Worm (Caenorhabditis elegans) whole organism, mixed stage, embryonic: ENCODE results near the gene pdl-1.

Experiments used
- M03D4.4 ChIP-seq: sonication (generic microtip); optimal IDR thresholded peaks from 2 replicates; lab custom pipeline; 2017; ENCODE audit warnings: mild to moderate bottlenecking, missing genetic modification characterization, missing compliant biosample characterization
- bed-3 ChIP-seq: fragments of 200-800 bp; sonication (Bioruptor generic); optimal IDR thresholded peaks from 3 replicates; lab custom pipeline; 2018; ENCODE audit warnings: mild to moderate bottlenecking, missing genetic modification characterization, moderate library complexity, missing compliant biosample characterization
- blmp-1 ChIP-seq: fragments of 150-350 bp; optimal IDR thresholded peaks from 2 replicates; lab custom pipeline; 2014; ENCODE audit warnings: missing biosample characterization, missing genetic modification characterization
- ceh-39 ChIP-seq: fragments of 150-350 bp; optimal IDR thresholded peaks from 2 replicates; lab custom pipeline; 2014; ENCODE audit warnings: missing biosample characterization, missing genetic modification characterization
- ceh-43 ChIP-seq: fragments of 200-800 bp; sonication (Bioruptor generic); optimal IDR thresholded peaks from 2 replicates; lab custom pipeline; 2018; ENCODE audit warnings: mild to moderate bottlenecking, missing genetic modification characterization, moderate library complexity, missing compliant biosample characterization
- ceh-83 ChIP-seq: fragments of 200-800 bp; sonication (Bioruptor generic); optimal IDR thresholded peaks from 2 replicates; lab custom pipeline; 2018; ENCODE audit warnings: mild to moderate bottlenecking, missing genetic modification characterization, missing compliant biosample characterization
- ces-1 ChIP-seq: fragments of 150-350 bp; optimal IDR thresholded peaks from 2 replicates; lab custom pipeline; 2014; ENCODE audit warnings: missing biosample characterization, missing genetic modification reagents, missing genetic modification characterization
- cnd-1 ChIP-seq: fragments of 200-800 bp; sonication (Bioruptor generic); optimal IDR thresholded peaks from 2 replicates; lab custom pipeline; 2018; ENCODE audit warnings: mild to moderate bottlenecking, missing genetic modification characterization, missing compliant biosample characterization
- drap-1 ChIP-seq: fragments of 200-800 bp; sonication (Bioruptor generic); optimal IDR thresholded peaks from 3 replicates; lab custom pipeline; 2018; ENCODE audit warnings: mild to moderate bottlenecking, missing genetic modification characterization, missing compliant biosample characterization
- elt-1 ChIP-seq: sonication (generic microtip); optimal IDR thresholded peaks from 2 replicates; lab custom pipeline; 2017; ENCODE audit warnings: missing genetic modification characterization, mild to moderate bottlenecking, missing compliant biosample characterization, antibody characterized with exemption, moderate library complexity, borderline replicate concordance; ENCODE audit not compliant: insufficient read depth
- elt-3 ChIP-seq: fragments of 150-350 bp; optimal IDR thresholded peaks from 2 replicates; lab custom pipeline; 2014; ENCODE audit warnings: missing biosample characterization, missing genetic modification characterization
- flh-1 ChIP-seq: fragments of 200-800 bp; sonication (Bioruptor generic); optimal IDR thresholded peaks from 2 replicates; lab custom pipeline; 2018; ENCODE audit warnings: mild to moderate bottlenecking, missing genetic modification characterization, moderate library complexity, missing compliant biosample characterization
- ham-2 ChIP-seq: fragments of 200-800 bp; sonication (Bioruptor generic); optimal IDR thresholded peaks from 2 replicates; lab custom pipeline; 2018; ENCODE audit warnings: mild to moderate bottlenecking, missing genetic modification characterization, missing compliant biosample characterization
- hlh-1 ChIP-seq: fragments of 150-350 bp; optimal IDR thresholded peaks from 2 replicates; lab custom pipeline; 2014; ENCODE audit warnings: missing biosample characterization, missing genetic modification reagents, missing genetic modification characterization
- lin-13 ChIP-seq: fragments of 150-350 bp; optimal IDR thresholded peaks from 2 replicates; lab custom pipeline; 2014; ENCODE audit warnings: missing biosample characterization, missing genetic modification characterization
- lin-32 ChIP-seq: fragments of 200-800 bp; sonication (Bioruptor generic); optimal IDR thresholded peaks from 2 replicates; lab custom pipeline; 2018; ENCODE audit warnings: mild to moderate bottlenecking, missing genetic modification characterization, missing compliant biosample characterization
- lsy-2 ChIP-seq: fragments of 150-350 bp; optimal IDR thresholded peaks from 2 replicates; lab custom pipeline; 2014; ENCODE audit warnings: missing biosample characterization, missing genetic modification characterization
- mab-5 ChIP-seq: fragments of 150-350 bp; optimal IDR thresholded peaks from 2 replicates; lab custom pipeline; 2014; ENCODE audit warnings: missing biosample characterization, missing genetic modification characterization
- mep-1 ChIP-seq: fragments of 150-350 bp; optimal IDR thresholded peaks from 2 replicates; lab custom pipeline; 2017; ENCODE audit warnings: missing biosample characterization, missing genetic modification reagents, missing genetic modification characterization, inconsistent platforms
- mls-2 ChIP-seq: sonication (generic microtip); optimal IDR thresholded peaks from 2 replicates; lab custom pipeline; 2016; ENCODE audit warnings: mild to moderate bottlenecking, missing genetic modification characterization, moderate library complexity, missing compliant biosample characterization
- nhr-12 ChIP-seq: fragments of 150-350 bp; optimal IDR thresholded peaks from 2 replicates; lab custom pipeline; 2014; ENCODE audit warnings: missing biosample characterization, missing genetic modification characterization
- nhr-2 ChIP-seq: fragments of 150-350 bp; optimal IDR thresholded peaks from 2 replicates; lab custom pipeline; 2014; ENCODE audit warnings: missing biosample characterization, missing genetic modification characterization
- nhr-237 ChIP-seq: fragments of 150-350 bp; optimal IDR thresholded peaks from 2 replicates; lab custom pipeline; 2014; ENCODE audit warnings: missing biosample characterization, missing genetic modification characterization
- nhr-28 ChIP-seq: fragments of 150-350 bp; optimal IDR thresholded peaks from 2 replicates; lab custom pipeline; 2014; ENCODE audit warnings: missing biosample characterization, missing genetic modification characterization
- nhr-76 ChIP-seq: sonication (generic microtip); optimal IDR thresholded peaks from 2 replicates; lab custom pipeline; 2017; ENCODE audit warnings: missing biosample characterization, missing genetic modification characterization
- pha-4 ChIP-seq: fragments of 150-350 bp; optimal IDR thresholded peaks from 2 replicates; lab custom pipeline; 2018; ENCODE audit warnings: missing biosample characterization, missing genetic modification reagents, missing genetic modification characterization
- sem-2 ChIP-seq: fragments of 200-800 bp; sonication (Bioruptor generic); optimal IDR thresholded peaks from 2 replicates; lab custom pipeline; 2018; ENCODE audit warnings: mild to moderate bottlenecking, missing genetic modification characterization, missing compliant biosample characterization
- snpc-4 ChIP-seq: fragments of 150-350 bp; optimal IDR thresholded peaks from 2 replicates; lab custom pipeline; 2014; ENCODE audit warnings: missing biosample characterization, missing genetic modification characterization
- sptf-1 ChIP-seq: sonication (generic microtip); optimal IDR thresholded peaks from 2 replicates; lab custom pipeline; 2017; ENCODE audit warnings: mild to moderate bottlenecking, missing genetic modification characterization, moderate library complexity, missing compliant biosample characterization
- tbx-8 ChIP-seq: fragments of 200-800 bp; sonication (Bioruptor generic); optimal IDR thresholded peaks from 2 replicates; lab custom pipeline; 2018; ENCODE audit warnings: mild to moderate bottlenecking, missing genetic modification characterization, moderate library complexity, missing compliant biosample characterization
- unc-120 ChIP-seq: sonication (generic microtip); optimal IDR thresholded peaks from 2 replicates; lab custom pipeline; 2017; ENCODE audit warnings: missing genetic modification characterization, missing compliant biosample characterization; ENCODE audit not compliant: poor library complexity, severe bottlenecking
- unc-39 ChIP-seq: fragments of 150-350 bp; optimal IDR thresholded peaks from 2 replicates; lab custom pipeline; 2014; ENCODE audit warnings: missing biosample characterization, missing genetic modification characterization
- unc-62 ChIP-seq: fragments of 150-350 bp; optimal IDR thresholded peaks from 2 replicates; lab custom pipeline; 2014; ENCODE audit warnings: missing biosample characterization, missing genetic modification reagents, missing genetic modification characterization
- zip-8 ChIP-seq: fragments of 150-350 bp; optimal IDR thresholded peaks from 2 replicates; lab custom pipeline; 2014; ENCODE audit warnings: missing biosample characterization, missing genetic modification characterization
- ztf-11 ChIP-seq: fragments of 150-350 bp; optimal IDR thresholded peaks from 2 replicates; lab custom pipeline; 2014; ENCODE audit warnings: missing biosample characterization, missing genetic modification characterization

pdl-1 gene

DNA sequence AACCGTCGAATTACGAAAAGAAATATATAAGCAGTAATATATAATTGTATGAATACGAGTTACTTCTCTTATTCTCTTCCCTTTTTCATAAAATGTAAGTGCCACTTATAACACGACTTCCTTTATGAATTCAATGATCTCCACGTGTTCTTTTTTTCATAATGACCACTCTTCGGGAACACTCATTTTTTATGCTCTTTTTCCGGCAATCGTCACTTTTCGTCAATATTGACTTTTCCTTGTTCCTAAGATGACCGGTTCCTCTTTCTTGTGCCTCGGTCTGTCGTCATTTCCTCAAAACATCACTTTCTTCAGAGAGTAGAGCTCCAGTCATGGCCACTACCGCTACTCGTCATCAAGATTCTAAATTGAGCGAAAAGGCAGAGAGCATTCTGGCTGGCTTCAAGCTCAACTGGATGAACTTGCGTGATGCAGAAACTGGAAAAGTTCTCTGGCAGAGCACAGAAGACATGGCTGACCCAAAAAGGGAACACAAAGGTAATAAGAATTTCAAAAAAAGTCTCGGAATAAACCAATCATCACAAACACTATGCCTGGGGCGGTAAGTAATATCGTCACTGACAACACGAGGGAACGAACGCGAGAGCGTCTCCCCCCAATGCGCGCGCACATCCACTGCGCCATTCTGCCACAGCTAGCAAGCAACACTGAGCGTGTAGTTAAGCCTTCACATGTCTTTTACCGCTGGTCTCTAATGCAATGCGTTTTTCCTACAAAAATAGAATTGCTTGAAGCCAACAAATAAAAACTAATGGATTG lies at the start of gene pdl-1:
pdl-1 (plus strand) TSS at position 309 of the 780 bp plus-strand sequence.
- TF ChIP-seq zip-8 (tag; lab: Kevin White, UChicago) (no peak), ceh-83 (GFP tag; lab: Kevin White, UChicago) (peak; percentile 98), mep-1 (tag; lab: Kevin White, UChicago) (no peak), nhr-12 (tag; lab: Kevin White, UChicago) (no peak), unc-120 (tag; lab: Kevin White, UChicago) (peak; percentile 91), lin-13 (tag; lab: Kevin White, UChicago) (peak; percentile 55), nhr-76 (tag; lab: Kevin White, UChicago) (peak; percentile 67), unc-39 (peak; percentile 59), nhr-237 (tag; lab: Kevin White, UChicago) (peak; percentile 21), mab-5 (peak; percentile 2), cnd-1 (tag; lab: Kevin White, UChicago) (peak; percentile 97), nhr-28 (tag; lab: Kevin White, UChicago) (peak; percentile 43), lsy-2 (peak; percentile 12), mls-2 (tag; lab: Kevin White, UChicago) (peak; percentile 98), ceh-39 (tag; lab: Kevin White, UChicago) (no peak), blmp-1 (peak; percentile 5), pha-4 (tag; lab: Kevin White, UChicago) (peak; percentile 84), flh-1 (GFP tag; lab: Kevin White, UChicago) (peak; percentile 90), ztf-11 (tag; lab: Kevin White, UChicago) (peak; percentile 60), ceh-43 (peak; percentile 91), unc-62 (GFP tag; lab: Kevin White, UChicago) (peak; percentile 45), lin-32 (GFP tag; lab: Kevin White, UChicago) (peak; percentile 93), drap-1 (GFP tag; lab: Kevin White, UChicago) (peak; percentile 98), elt-3 (no peak), sptf-1 (tag; lab: Kevin White, UChicago) (peak; percentile 97), M03D4.4 (peak; percentile 96), snpc-4 (tag; lab: Kevin White, UChicago) (no peak), bed-3 (GFP tag; lab: Kevin White, UChicago) (peak; percentile 92), sem-2 (GFP tag; lab: Kevin White, UChicago) (peak; percentile 93), nhr-2 (tag; lab: Kevin White, UChicago) (no peak), elt-1 (peak; percentile 21), hlh-1 (peak; percentile 74), ces-1 (GFP tag; lab: Kevin White, UChicago) (no peak), ham-2 (GFP tag; lab: Kevin White, UChicago) (peak; percentile 94), tbx-8 (GFP tag; lab: Kevin White, UChicago) (peak; percentile 78)

DNA sequence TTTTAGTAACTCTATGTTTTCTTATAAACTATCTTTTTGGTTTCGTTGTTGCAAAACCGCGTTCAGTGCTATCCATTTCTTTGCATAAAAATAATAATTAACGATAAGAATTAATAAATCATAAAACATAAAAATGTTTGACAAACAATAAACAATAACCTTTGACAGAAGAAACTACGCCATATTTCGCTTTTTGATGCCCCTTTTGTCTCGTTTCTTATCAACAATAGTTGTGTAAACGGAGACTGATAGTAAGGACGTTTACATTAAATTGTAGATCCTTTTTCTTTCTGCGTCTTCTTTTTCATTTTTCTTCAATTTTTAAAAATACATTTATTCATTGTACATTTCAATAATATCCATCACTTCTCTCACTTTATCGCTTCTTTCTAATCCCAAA lies 44.5 kb upstream of the pdl-1 start:
- TF ChIP-seq lin-13 (tag; lab: Kevin White, UChicago) (no peak), M03D4.4 (no peak), sem-2 (GFP tag; lab: Kevin White, UChicago) (no peak), hlh-1 (no peak), mep-1 (tag; lab: Kevin White, UChicago) (no peak), nhr-2 (tag; lab: Kevin White, UChicago) (no peak), mls-2 (tag; lab: Kevin White, UChicago) (no peak), pha-4 (tag; lab: Kevin White, UChicago) (no peak), ceh-43 (no peak), unc-39 (no peak), blmp-1 (no peak)

DNA sequence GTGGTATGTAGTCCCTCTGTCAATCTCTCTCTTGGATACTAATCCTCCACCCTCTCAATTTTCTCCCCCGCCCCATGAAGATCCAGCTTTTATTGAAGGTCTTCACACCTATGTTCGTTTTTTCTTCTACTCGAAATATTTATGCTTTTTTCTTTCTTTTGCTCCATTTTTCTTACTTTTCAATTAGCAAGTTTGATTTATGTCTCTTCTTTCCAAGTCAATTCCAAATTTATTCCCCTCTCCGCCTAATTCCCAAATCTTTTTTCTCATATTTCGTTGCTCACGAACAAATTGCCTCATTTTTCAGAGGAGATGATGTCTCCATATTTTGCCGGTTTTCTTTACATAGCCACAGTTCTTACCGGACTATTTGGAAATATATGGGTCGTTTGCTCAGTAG lies 39.3 kb upstream of the pdl-1 start, which contains the start of gene npr-31:
npr-31 (plus strand) TSS at position 301 of the 400 bp plus-strand sequence.
- no peak for TF ChIP-seq drap-1 (GFP tag; lab: Kevin White, UChicago)
- TF ChIP-seq sem-2 (GFP tag; lab: Kevin White, UChicago), result no peak
- no peak for TF ChIP-seq lsy-2
- no peak for TF ChIP-seq snpc-4 (tag; lab: Kevin White, UChicago)
- TF ChIP-seq unc-39, result no peak
- no peak for TF ChIP-seq flh-1 (GFP tag; lab: Kevin White, UChicago)
- TF ChIP-seq mls-2 (tag; lab: Kevin White, UChicago), result no peak
- TF ChIP-seq bed-3 (GFP tag; lab: Kevin White, UChicago), result no peak
- no peak for TF ChIP-seq tbx-8 (GFP tag; lab: Kevin White, UChicago)
- TF ChIP-seq cnd-1 (tag; lab: Kevin White, UChicago), result no peak
